Fruit fly (Drosophila melanogaster) whole organism, wandering third instar larva: ENCODE results near the gene Rab3GAP1.
"Not testable (repeated sequence)": the region's sequence is repeated elsewhere in the genome, so short reads cannot be mapped to it uniquely, and the experiment has no call there.

Source experiments
- Dfd ChIP-seq: fragments of >200 bp; optimal IDR thresholded peaks from 2 replicates; lab custom pipeline; 2017; ENCODE audit warnings: missing biosample characterization, missing genetic modification characterization
- Hnf4 ChIP-seq: fragments of 200-800 bp; sonication (Bioruptor generic); optimal IDR thresholded peaks from 2 replicates; lab custom pipeline; 2016; ENCODE audit warnings: missing biosample characterization, mild to moderate bottlenecking, missing genetic modification characterization
- Jra ChIP-seq: sonication (Bioruptor generic); optimal IDR thresholded peaks from 2 replicates; lab custom pipeline; 2016; ENCODE audit warnings: missing biosample characterization, missing genetic modification characterization
- br ChIP-seq: fragments of 200-800 bp; sonication (Bioruptor generic); optimal IDR thresholded peaks from 2 replicates; lab custom pipeline; 2016; ENCODE audit warnings: missing biosample characterization, missing genetic modification characterization
- dl ChIP-seq, 2 experiments: fragments of 175-275, 200-275 bp in 1 of 2; fragments of 200-275 bp in 1 of 2; sonication (Bioruptor generic); optimal IDR thresholded peaks; lab custom pipeline; 2018; ENCODE audit warnings: mild to moderate bottlenecking in 2 of 2, missing biosample characterization in 2 of 2, missing genetic modification characterization in 2 of 2, moderate library complexity in 2 of 2; ENCODE audit not compliant: partially characterized antibody in 2 of 2, insufficient read depth in 1 of 2
- foxo ChIP-seq, 2 experiments: fragments of 200-800 bp; sonication (Bioruptor generic); optimal IDR thresholded peaks; 2 replicates in 1 of 2; 3 replicates in 1 of 2; lab custom pipeline; 2016 to 2017; ENCODE audit warnings: missing biosample characterization in 2 of 2, missing genetic modification characterization in 2 of 2
- fru ChIP-seq: fragments of 200-800 bp; sonication (Bioruptor generic); optimal IDR thresholded peaks from 3 replicates; lab custom pipeline; 2016; ENCODE audit warnings: missing biosample characterization, mild to moderate bottlenecking, missing genetic modification characterization
- h ChIP-seq: fragments of 200-800 bp; sonication (Bioruptor generic); optimal IDR thresholded peaks from 3 replicates; lab custom pipeline; 2016; ENCODE audit warnings: missing biosample characterization, mild to moderate bottlenecking, missing genetic modification characterization
- rgr ChIP-seq: fragments of 200-800 bp; sonication (Bioruptor generic); optimal IDR thresholded peaks from 3 replicates; lab custom pipeline; 2016; ENCODE audit warnings: missing biosample characterization, mild to moderate bottlenecking, missing genetic modification characterization
- sv ChIP-seq: fragments of 200-800 bp; sonication (Bioruptor generic); optimal IDR thresholded peaks from 3 replicates; lab custom pipeline; 2016; ENCODE audit warnings: missing biosample characterization, missing genetic modification characterization

- not testable (repeated sequence) for TF ChIP-seq rgr; Dfd; h (GFP tag; lab: Kevin White, UChicago); fru (GFP tag; lab: Kevin White, UChicago); dl (GFP tag; optimal IDR thresholded peaks at IDR 0.05; lab: Kevin White, UChicago; ENCODE audit: insufficient read depth in 1 of 2, partially characterized antibody in 2 of 2); br; Hnf4 (GFP tag; lab: Kevin White, UChicago); Jra; sv; foxo (GFP tag; optimal IDR thresholded peaks at IDR 0.05; lab: Kevin White, UChicago)
These were observed 40.5 kb downstream of the Rab3GAP1 start for dm6 chr2L:1570483-1570882.
